Worm (Caenorhabditis elegans) whole organism, late embryonic: ENCODE data around the gene inx-11.

Source experiments
- C08G9.2 ChIP-seq: sonication (generic microtip); optimal IDR thresholded peaks from 2 replicates; lab custom pipeline; 2016; ENCODE audit warnings: mild to moderate bottlenecking, missing genetic modification characterization, moderate library complexity, missing compliant biosample characterization
- C38D4.7 ChIP-seq: fragments of 200-800 bp; sonication (Bioruptor generic); optimal IDR thresholded peaks from 2 replicates; lab custom pipeline; 2018; ENCODE audit warnings: mild to moderate bottlenecking, missing genetic modification characterization, moderate library complexity, missing compliant biosample characterization
- F13H6.1 ChIP-seq: sonication (generic microtip); optimal IDR thresholded peaks from 2 replicates; lab custom pipeline; 2016; ENCODE audit warnings: missing genetic modification characterization, missing compliant biosample characterization
- K02D7.2 ChIP-seq: sonication (generic microtip); optimal IDR thresholded peaks from 2 replicates; lab custom pipeline; 2017; ENCODE audit warnings: mild to moderate bottlenecking, missing genetic modification characterization, missing compliant biosample characterization
- T23F11.4 ChIP-seq: fragments of 200-800 bp; sonication (Bioruptor generic); optimal IDR thresholded peaks from 2 replicates; lab custom pipeline; 2018; ENCODE audit warnings: mild to moderate bottlenecking, missing genetic modification characterization, missing compliant biosample characterization
- Y22D7AL.16 ChIP-seq: sonication (generic microtip); optimal IDR thresholded peaks from 2 replicates; lab custom pipeline; 2016; ENCODE audit warnings: missing genetic modification characterization, missing compliant biosample characterization
- ceh-18 ChIP-seq: sonication (generic microtip); optimal IDR thresholded peaks from 2 replicates; lab custom pipeline; 2016; ENCODE audit warnings: missing genetic modification characterization, missing compliant biosample characterization
- ceh-19 ChIP-seq: fragments of 200-800 bp; sonication (Bioruptor generic); optimal IDR thresholded peaks from 2 replicates; lab custom pipeline; 2018; ENCODE audit warnings: mild to moderate bottlenecking, missing genetic modification characterization, missing compliant biosample characterization
- ceh-31 ChIP-seq: sonication (generic microtip); optimal IDR thresholded peaks from 2 replicates; lab custom pipeline; 2016; ENCODE audit warnings: missing genetic modification characterization, missing compliant biosample characterization
- ceh-34 ChIP-seq: sonication (generic microtip); optimal IDR thresholded peaks from 2 replicates; lab custom pipeline; 2016; ENCODE audit warnings: mild to moderate bottlenecking, missing genetic modification characterization, missing compliant biosample characterization
- ceh-48 ChIP-seq: sonication (generic microtip); optimal IDR thresholded peaks from 2 replicates; lab custom pipeline; 2016; ENCODE audit warnings: missing genetic modification characterization, inconsistent platforms, missing compliant biosample characterization
- ceh-6 ChIP-seq: fragments of 200-800 bp; sonication (Bioruptor generic); optimal IDR thresholded peaks from 2 replicates; lab custom pipeline; 2018; ENCODE audit warnings: mild to moderate bottlenecking, missing genetic modification characterization, missing compliant biosample characterization
- ceh-9 ChIP-seq: sonication (generic microtip); optimal IDR thresholded peaks from 2 replicates; lab custom pipeline; 2016; ENCODE audit warnings: mild to moderate bottlenecking, missing genetic modification characterization, inconsistent platforms, missing compliant biosample characterization
- che-1 ChIP-seq: sonication (generic microtip); optimal IDR thresholded peaks from 2 replicates; lab custom pipeline; 2016; ENCODE audit warnings: mild to moderate bottlenecking, missing genetic modification characterization, missing compliant biosample characterization
- dmd-4 ChIP-seq: sonication (generic microtip); optimal IDR thresholded peaks from 2 replicates; lab custom pipeline; 2016; ENCODE audit warnings: borderline replicate concordance, missing genetic modification characterization, missing compliant biosample characterization
- dve-1 ChIP-seq: sonication (generic microtip); optimal IDR thresholded peaks from 2 replicates; lab custom pipeline; 2017; ENCODE audit warnings: antibody characterized with exemption, mild to moderate bottlenecking, missing genetic modification characterization, missing compliant biosample characterization
- elt-2 ChIP-seq: sonication (generic microtip); optimal IDR thresholded peaks from 2 replicates; lab custom pipeline; 2016; ENCODE audit warnings: missing genetic modification reagents, missing genetic modification characterization, missing compliant biosample characterization
- elt-4 ChIP-seq: sonication (generic microtip); optimal IDR thresholded peaks from 2 replicates; lab custom pipeline; 2016; ENCODE audit warnings: missing genetic modification characterization, missing compliant biosample characterization
- eyg-1 ChIP-seq: sonication (generic microtip); optimal IDR thresholded peaks from 2 replicates; lab custom pipeline; 2016; ENCODE audit warnings: missing genotype, missing genetic modification characterization, missing compliant biosample characterization
- fax-1 ChIP-seq: sonication (generic microtip); optimal IDR thresholded peaks from 2 replicates; lab custom pipeline; 2016; ENCODE audit warnings: missing genotype, missing genetic modification characterization, missing compliant biosample characterization
- fkh-6 ChIP-seq: sonication (generic microtip); optimal IDR thresholded peaks from 2 replicates; lab custom pipeline; 2016; ENCODE audit warnings: missing genetic modification characterization, missing compliant biosample characterization
- gmeb-2 ChIP-seq: sonication (generic microtip); optimal IDR thresholded peaks from 2 replicates; lab custom pipeline; 2016; ENCODE audit warnings: missing genetic modification characterization, inconsistent platforms, missing compliant biosample characterization
- hlh-13 ChIP-seq: fragments of 200-800 bp; sonication (Bioruptor generic); optimal IDR thresholded peaks from 2 replicates; lab custom pipeline; 2018; ENCODE audit warnings: mild to moderate bottlenecking, missing genetic modification characterization, missing compliant biosample characterization
- hlh-6 ChIP-seq: sonication (generic microtip); optimal IDR thresholded peaks from 2 replicates; lab custom pipeline; 2016; ENCODE audit warnings: missing genotype, missing genetic modification characterization, missing compliant biosample characterization
- lin-11 ChIP-seq: fragments of 200-800 bp; sonication (Bioruptor generic); optimal IDR thresholded peaks from 2 replicates; lab custom pipeline; 2018; ENCODE audit warnings: mild to moderate bottlenecking, missing genetic modification characterization, missing compliant biosample characterization
- madf-2 ChIP-seq: sonication (generic microtip); optimal IDR thresholded peaks from 2 replicates; lab custom pipeline; 2017; ENCODE audit warnings: missing genetic modification characterization, missing compliant biosample characterization
- mec-3 ChIP-seq: sonication (generic microtip); optimal IDR thresholded peaks from 2 replicates; lab custom pipeline; 2016; ENCODE audit warnings: borderline replicate concordance, missing genetic modification characterization, missing compliant biosample characterization
- nfya-1 ChIP-seq: sonication (generic microtip); optimal IDR thresholded peaks from 2 replicates; lab custom pipeline; 2017; ENCODE audit warnings: missing genetic modification characterization, mild to moderate bottlenecking, missing compliant biosample characterization, antibody characterized with exemption, moderate library complexity
- npax-4 ChIP-seq: sonication (generic microtip); optimal IDR thresholded peaks from 2 replicates; lab custom pipeline; 2016; ENCODE audit warnings: missing genetic modification characterization, missing compliant biosample characterization
- pag-3 ChIP-seq: sonication (generic microtip); optimal IDR thresholded peaks from 2 replicates; lab custom pipeline; 2016; ENCODE audit warnings: missing compliant biosample characterization, missing genetic modification characterization, borderline replicate concordance
- pat-9 ChIP-seq: fragments of 200-800 bp; sonication (Bioruptor generic); optimal IDR thresholded peaks from 2 replicates; lab custom pipeline; 2018; ENCODE audit warnings: mild to moderate bottlenecking, missing genetic modification characterization, moderate library complexity, missing compliant biosample characterization
- pha-4 ChIP-seq: fragments of 150-350 bp; optimal IDR thresholded peaks from 2 replicates; lab custom pipeline; 2018; ENCODE audit warnings: missing biosample characterization, missing genetic modification reagents, missing genetic modification characterization
- pqm-1 ChIP-seq: sonication (generic microtip); optimal IDR thresholded peaks from 2 replicates; lab custom pipeline; 2016; ENCODE audit warnings: missing genetic modification characterization, missing compliant biosample characterization
- ref-2 ChIP-seq: sonication (generic microtip); optimal IDR thresholded peaks from 2 replicates; lab custom pipeline; 2016; ENCODE audit warnings: missing genetic modification characterization, missing compliant biosample characterization
- sdc-2 ChIP-seq: sonication (generic microtip); optimal IDR thresholded peaks from 2 replicates; lab custom pipeline; 2016; ENCODE audit warnings: missing genotype, missing genetic modification characterization, missing compliant biosample characterization
- sox-2 ChIP-seq: fragments of 200-800 bp; sonication (Bioruptor generic); IDR thresholded peaks from 2 replicates; pipeline ENCODE4 v1.3.6; 2022; ENCODE audit warnings: missing genetic modification reagents, missing genetic modification characterization, missing compliant biosample characterization
- sox-4 ChIP-seq: sonication (generic microtip); optimal IDR thresholded peaks from 2 replicates; lab custom pipeline; 2017; ENCODE audit warnings: mild to moderate bottlenecking, missing genetic modification characterization, inconsistent platforms, missing compliant biosample characterization
- syd-9 ChIP-seq: sonication (generic microtip); optimal IDR thresholded peaks from 2 replicates; lab custom pipeline; 2016; ENCODE audit warnings: mild to moderate bottlenecking, missing genetic modification characterization, moderate library complexity, missing compliant biosample characterization
- tbx-2 ChIP-seq: sonication (generic microtip); optimal IDR thresholded peaks from 2 replicates; lab custom pipeline; 2016; ENCODE audit warnings: missing genetic modification characterization, missing compliant biosample characterization
- unc-42 ChIP-seq: sonication (generic microtip); optimal IDR thresholded peaks from 2 replicates; lab custom pipeline; 2016; ENCODE audit warnings: missing genotype, missing genetic modification characterization, missing compliant biosample characterization
- zip-5 ChIP-seq: sonication (generic microtip); optimal IDR thresholded peaks from 2 replicates; lab custom pipeline; 2016; ENCODE audit warnings: missing genetic modification characterization, missing compliant biosample characterization

Gene inx-11

DNA sequence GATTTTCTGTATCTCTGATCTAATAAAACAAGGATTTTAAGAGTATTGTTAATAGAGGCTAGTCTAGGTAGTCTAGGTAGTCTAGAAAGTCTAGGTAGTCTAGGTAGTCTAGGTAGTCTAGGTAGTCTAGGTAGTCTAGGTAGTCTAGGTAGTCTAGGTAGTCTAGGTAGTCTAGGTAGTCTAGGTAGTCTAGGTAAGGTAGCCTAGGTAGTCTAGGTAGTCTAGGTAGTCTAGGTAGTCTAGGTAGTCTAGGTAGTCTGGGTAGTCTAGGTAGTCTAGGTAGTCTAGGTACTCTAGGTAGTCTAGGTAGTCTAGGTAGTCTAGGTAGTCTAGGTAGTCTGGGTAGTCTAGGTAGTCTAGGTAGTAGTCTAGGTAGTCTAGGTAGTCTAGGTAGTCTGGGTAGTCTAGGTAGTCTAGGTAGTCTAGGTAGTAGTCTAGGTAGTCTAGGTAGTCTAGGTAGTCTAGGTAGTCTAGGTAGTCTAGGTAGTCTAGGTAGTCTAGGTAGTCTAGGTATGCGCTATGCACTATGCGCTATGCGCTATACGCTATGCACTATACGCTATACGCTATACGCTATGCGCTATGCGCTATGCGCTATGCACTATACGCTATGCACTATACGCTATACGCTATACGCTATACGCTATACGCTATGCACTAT lies 23.0 kb downstream of the inx-11 start:
- TF ChIP-seq sox-4 = peak; percentile 77
- peak; percentile 87 for TF ChIP-seq pag-3
- peak; percentile 89 for TF ChIP-seq ref-2 (tag; lab: Kevin White, UChicago)
- TF ChIP-seq ceh-48 (tag; lab: Kevin White, UChicago) = peak; percentile 38
- peak; percentile 28 for TF ChIP-seq zip-5 (tag; lab: Kevin White, UChicago)
- TF ChIP-seq ceh-9 = peak; percentile 35
- peak; percentile 68 for TF ChIP-seq che-1 (tag; lab: Kevin White, UChicago)
- peak; percentile 60 for TF ChIP-seq gmeb-2 (tag; lab: Kevin White, UChicago)
- peak; percentile 49 for TF ChIP-seq Y22D7AL.16 (tag; lab: Kevin White, UChicago)
- TF ChIP-seq ceh-19 (GFP tag; lab: Kevin White, UChicago) = peak; percentile 47
- peak; percentile 64 for TF ChIP-seq T23F11.4 (GFP tag; lab: Kevin White, UChicago)
- peak; percentile 13 for TF ChIP-seq ceh-34 (tag; lab: Kevin White, UChicago)
- peak; percentile 86 for TF ChIP-seq pqm-1 (tag; lab: Kevin White, UChicago)
- TF ChIP-seq npax-4 (tag; lab: Kevin White, UChicago) = peak; percentile 21
- TF ChIP-seq C08G9.2 (tag; lab: Kevin White, UChicago) = peak; percentile 81
- TF ChIP-seq mec-3 (tag; lab: Kevin White, UChicago) = peak; percentile 99
- TF ChIP-seq elt-4 (tag; lab: Kevin White, UChicago) = peak; percentile 94
- peak; percentile 63 for TF ChIP-seq syd-9 (tag; lab: Kevin White, UChicago)
- peak; percentile 39 for TF ChIP-seq ceh-18 (tag; lab: Kevin White, UChicago)
- peak; percentile 42 for TF ChIP-seq K02D7.2 (tag; lab: Kevin White, UChicago)
- peak; percentile 69 for TF ChIP-seq pat-9
- peak; percentile 84 for TF ChIP-seq dmd-4 (tag; lab: Kevin White, UChicago)
- TF ChIP-seq ceh-31 = peak; percentile 7
- TF ChIP-seq lin-11 (tag; lab: Kevin White, UChicago) = peak; percentile 61
- TF ChIP-seq unc-42 (tag; lab: Kevin White, UChicago) = peak; percentile 68
- peak; percentile 65 for TF ChIP-seq tbx-2 (tag; lab: Kevin White, UChicago)
- TF ChIP-seq sdc-2 = peak; percentile 50
- TF ChIP-seq hlh-13 = peak; percentile 79
- peak; percentile 80 for TF ChIP-seq C38D4.7 (GFP tag; lab: Kevin White, UChicago)
- peak; percentile 34 for TF ChIP-seq F13H6.1 (tag; lab: Kevin White, UChicago)
- TF ChIP-seq fkh-6 (tag; lab: Kevin White, UChicago) = peak; percentile 89
- peak; percentile 70 for TF ChIP-seq ceh-6 (GFP tag; lab: Kevin White, UChicago)
- TF ChIP-seq madf-2 (tag; lab: Kevin White, UChicago) = peak; percentile 82
- TF ChIP-seq hlh-6 = peak; percentile 92
- peak; percentile 38 for TF ChIP-seq fax-1 (tag; lab: Kevin White, UChicago)

DNA sequence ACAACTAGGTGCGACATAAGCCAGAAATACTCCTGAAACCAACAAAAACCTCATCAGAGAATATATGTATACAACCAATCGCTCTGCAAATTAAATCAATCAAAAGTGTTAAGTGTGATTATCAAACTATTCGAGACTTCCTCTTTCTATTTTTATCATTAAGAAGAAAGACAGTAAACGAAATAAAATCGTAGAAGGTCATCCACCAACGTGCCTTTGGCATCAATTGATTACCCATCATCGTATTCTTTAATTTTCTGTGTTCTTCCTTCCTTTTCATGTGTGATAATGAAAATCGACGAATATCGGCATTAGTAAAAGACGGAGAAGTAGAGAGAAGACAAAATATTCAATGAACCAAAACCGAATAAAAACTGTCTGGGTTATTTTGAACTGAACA lies 24.9 kb downstream of the inx-11 start:
- TF ChIP-seq pha-4 (tag; lab: Kevin White, UChicago) = no peak
- TF ChIP-seq sox-2 (GFP tag; lab: Robert Waterston, UW) = no peak
- no peak for TF ChIP-seq eyg-1

DNA sequence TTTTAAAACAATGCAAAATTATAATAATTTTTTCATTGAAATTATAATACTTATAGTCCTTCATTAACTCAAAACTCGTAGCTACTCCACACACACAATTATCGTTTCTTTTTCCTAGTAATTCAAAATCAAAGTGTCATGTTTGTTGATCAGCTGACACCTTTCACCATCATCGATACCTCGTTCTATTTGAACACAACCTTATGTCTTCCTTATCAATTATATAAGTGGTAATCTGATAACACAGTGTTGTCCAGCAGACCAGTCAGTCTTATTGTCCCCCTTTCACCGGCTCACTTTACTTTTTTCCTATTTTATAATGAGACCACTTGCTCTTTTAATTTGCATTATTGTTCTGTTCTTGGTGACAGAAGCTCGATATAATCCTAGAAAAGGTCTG lies 25.7 kb downstream of the inx-11 start, which contains the start of the genes T28H10.2 and lgmn-1:
Gene T28H10.2, minus strand, starts transcription at position 177 of the 400 bp plus-strand sequence.
Gene lgmn-1, plus strand, starts transcription at position 284 of the 400 bp plus-strand sequence.
- TF ChIP-seq elt-2 (tag; lab: Kevin White, UChicago) (peak; percentile 89), dve-1 (no peak), nfya-1 (tag; lab: Kevin White, UChicago) (no peak)
